Worm (Caenorhabditis elegans) whole organism, L4/young adult: ENCODE results near the gene srw-136.

Experiments
- W03F9.2 ChIP-seq: fragments of 150-350 bp; optimal IDR thresholded peaks from 2 replicates; lab custom pipeline; 2014; ENCODE audit warnings: missing biosample characterization, missing genetic modification characterization
- dao-5 ChIP-seq: sonication (generic microtip); optimal IDR thresholded peaks from 2 replicates; lab custom pipeline; 2016; ENCODE audit warnings: missing genotype, missing genetic modification characterization, moderate library complexity, missing compliant biosample characterization
- him-1 ChIP-seq: sonication (generic microtip); optimal IDR thresholded peaks from 2 replicates; lab custom pipeline; 2016; ENCODE audit warnings: missing genotype, missing genetic modification reagents, missing genetic modification characterization, missing compliant biosample characterization

ce11 chrV:2962960-2963359, 47.4 kb downstream of the srw-136 start, which contains the start of gene srw-138:
- TF ChIP-seq W03F9.2 (tag; lab: Kevin White, UChicago) (no peak), dao-5 (tag; lab: Kevin White, UChicago) (no peak), him-1 (tag; lab: Kevin White, UChicago) (no peak)
